Worm (Caenorhabditis elegans): Measurements from ENCODE around the gene cnp-3.

Gene cnp-3

ce11 chrX:17180135-17180534 lies 42.2 kb upstream of the cnp-3 start:
- no peak for TF ChIP-seq dpl-1 (GFP tag; optimal IDR thresholded peaks at IDR 0.05)
- TF ChIP-seq C17E4.6 (GFP tag; IDR thresholded peaks at IDR 0.05), result no peak
- no peak for TF ChIP-seq attf-6 (GFP tag; IDR thresholded peaks at IDR 0.05)
- TF ChIP-seq somi-1 (GFP tag; optimal IDR thresholded peaks at IDR 0.05), result no peak
- TF ChIP-seq ceh-58 (GFP tag; IDR thresholded peaks at IDR 0.05), result no peak
- no peak for TF ChIP-seq xnd-1 (tag; optimal IDR thresholded peaks at IDR 0.05)
- TF ChIP-seq zim-3 (tag; optimal IDR thresholded peaks at IDR 0.05), result no peak
- TF ChIP-seq nhr-80 (tag; optimal IDR thresholded peaks at IDR 0.05), result no peak
- TF ChIP-seq K11D2.4 (GFP tag; IDR thresholded peaks at IDR 0.05), result no peak
- no peak for TF ChIP-seq let-526 (GFP tag; IDR thresholded peaks at IDR 0.05)
- TF ChIP-seq ceh-27 (GFP tag; optimal IDR thresholded peaks at IDR 0.05), result no peak

- TF ChIP-seq unc-130 (GFP tag; optimal IDR thresholded peaks at IDR 0.05) (no peak), ztf-28 (GFP tag; IDR thresholded peaks at IDR 0.05) (no peak)
Measured at ce11 chrX:17178239-17178638, 40.3 kb upstream of the cnp-3 start, which contains the start of gene B0302.2. TSS of gene B0302.2 (plus strand) at chrX:17178539.

ce11 chrX:17176677-17177076 lies 38.8 kb upstream of the cnp-3 start, which contains the start of gene B0302.4:
TSS of gene B0302.4 (minus strand) at chrX:17176777.
- TF ChIP-seq F52B5.7 (tag; optimal IDR thresholded peaks at IDR 0.05) (no peak), K11D2.4 (GFP tag; IDR thresholded peaks at IDR 0.05) (no peak), let-526 (GFP tag; IDR thresholded peaks at IDR 0.05) (no peak), ztf-26 (tag; optimal IDR thresholded peaks at IDR 0.05) (no peak), athp-1 (tag; optimal IDR thresholded peaks at IDR 0.05) (no peak), mxl-1 (tag; optimal IDR thresholded peaks at IDR 0.05) (no peak), hrde-1 (tag; optimal IDR thresholded peaks at IDR 0.05; ENCODE audit: borderline replicate concordance) (no peak), F23B12.7 (tag; optimal IDR thresholded peaks at IDR 0.05; ENCODE audit: insufficient read depth) (no peak), lin-35 (GFP tag; optimal IDR thresholded peaks at IDR 0.05) (no peak)

ce11 chrX:17170401-17170800 lies 32.5 kb upstream of the cnp-3 start:
- TF ChIP-seq unc-62 (GFP tag; optimal IDR thresholded peaks at IDR 0.05), result no peak
- TF ChIP-seq nhr-80 (tag; optimal IDR thresholded peaks at IDR 0.05), result no peak
- TF ChIP-seq F33H1.4 (GFP tag; IDR thresholded peaks at IDR 0.05), result no peak
- no peak for TF ChIP-seq pha-4 (tag; optimal IDR thresholded peaks at IDR 0.05)
- TF ChIP-seq atf-7 (tag; optimal IDR thresholded peaks at IDR 0.05), result no peak
- TF ChIP-seq rpc-1 (optimal IDR thresholded peaks at IDR 0.05), result no peak
- TF ChIP-seq rpc-1 (tag; optimal IDR thresholded peaks at IDR 0.05), result no peak
- TF ChIP-seq madf-6 (GFP tag; IDR thresholded peaks at IDR 0.05), result no peak
- TF ChIP-seq hmg-20 (GFP tag; IDR thresholded peaks at IDR 0.05), result no peak
- no peak for TF ChIP-seq sea-2 (GFP tag; IDR thresholded peaks at IDR 0.05)

ce11 chrX:17168086-17168485 lies 30.2 kb upstream of the cnp-3 start:
- TF ChIP-seq F33H1.4 (GFP tag; IDR thresholded peaks at IDR 0.05), result no peak
- no peak for TF ChIP-seq ceh-58 (GFP tag; IDR thresholded peaks at IDR 0.05)
- TF ChIP-seq dox-1 (GFP tag; IDR thresholded peaks at IDR 0.05), result no peak
- TF ChIP-seq nhr-27 (tag; optimal IDR thresholded peaks at IDR 0.05), result no peak
- TF ChIP-seq tbp1 (GFP tag; optimal IDR thresholded peaks at IDR 0.05), result no peak
- TF ChIP-seq snpc-1.1 (tag; optimal IDR thresholded peaks at IDR 0.05; ENCODE audit: insufficient read depth), result no peak
- TF ChIP-seq F55B11.4 (tag; optimal IDR thresholded peaks at IDR 0.05; ENCODE audit: borderline replicate concordance, insufficient read depth), result no peak
- TF ChIP-seq B0261.1 (tag; optimal IDR thresholded peaks at IDR 0.05), result no peak
- TF ChIP-seq lsl-1 (GFP tag; optimal IDR thresholded peaks at IDR 0.05), result no peak
- no peak for TF ChIP-seq rpc-1 (optimal IDR thresholded peaks at IDR 0.05)
- TF ChIP-seq rpc-1 (tag; optimal IDR thresholded peaks at IDR 0.05), result no peak
- no peak for TF ChIP-seq unc-130 (GFP tag; optimal IDR thresholded peaks at IDR 0.05)
- no peak for TF ChIP-seq ekl-4 (GFP tag; IDR thresholded peaks at IDR 0.05)
- no peak for TF ChIP-seq madf-3 (GFP tag; IDR thresholded peaks at IDR 0.05)
- no peak for TF ChIP-seq zfh-2 (GFP tag; conservative IDR thresholded peaks at IDR 0.05)

All from whole organism, young adult.